Worm (Caenorhabditis elegans) whole organism, late embryonic: Measurements from ENCODE around the gene col-113.

ENCODE experiments used
- ama-1 ChIP-seq: fragments of 150-350 bp; optimal IDR thresholded peaks from 2 replicates; lab custom pipeline; 2014
- ceh-30 ChIP-seq: fragments of 150-350 bp; optimal IDR thresholded peaks from 2 replicates; lab custom pipeline; 2014; ENCODE audit warnings: missing biosample characterization, missing genetic modification characterization
- fkh-6 ChIP-seq: sonication (generic microtip); optimal IDR thresholded peaks from 2 replicates; lab custom pipeline; 2016; ENCODE audit warnings: missing genetic modification characterization, missing compliant biosample characterization
- mec-3 ChIP-seq: sonication (generic microtip); optimal IDR thresholded peaks from 2 replicates; lab custom pipeline; 2016; ENCODE audit warnings: borderline replicate concordance, missing genetic modification characterization, missing compliant biosample characterization
- sox-4 ChIP-seq: sonication (generic microtip); optimal IDR thresholded peaks from 2 replicates; lab custom pipeline; 2017; ENCODE audit warnings: mild to moderate bottlenecking, missing genetic modification characterization, inconsistent platforms, missing compliant biosample characterization
- syd-9 ChIP-seq: sonication (generic microtip); optimal IDR thresholded peaks from 2 replicates; lab custom pipeline; 2016; ENCODE audit warnings: mild to moderate bottlenecking, missing genetic modification characterization, moderate library complexity, missing compliant biosample characterization
- tbx-2 ChIP-seq: sonication (generic microtip); optimal IDR thresholded peaks from 2 replicates; lab custom pipeline; 2016; ENCODE audit warnings: missing genetic modification characterization, missing compliant biosample characterization
- unc-86 ChIP-seq: sonication (generic microtip); optimal IDR thresholded peaks from 2 replicates; lab custom pipeline; 2016; ENCODE audit warnings: missing genetic modification characterization, missing compliant biosample characterization

- TF ChIP-seq tbx-2 (no peak), syd-9 (tag; lab: Kevin White, UChicago) (no peak), sox-4 (tag; lab: Kevin White, UChicago) (no peak), unc-86 (tag; lab: Kevin White, UChicago) (no peak), ama-1 (no peak), mec-3 (tag; lab: Kevin White, UChicago) (no peak), ceh-30 (no peak), fkh-6 (tag; lab: Kevin White, UChicago) (no peak)
Observed at ce11 chrIV:7121313-7122055, 30.8 kb downstream of the col-113 start, which contains the start of the genes C34D4.10 and str-48.
